Worm (Caenorhabditis elegans) whole organism, dauer: ENCODE results near the gene grl-4.

ENCODE experiments used
- unc-62 ChIP-seq: sonication (generic microtip); optimal IDR thresholded peaks from 2 replicates; lab custom pipeline; 2017; ENCODE audit warnings: missing biosample characterization, missing genetic modification reagents, missing genetic modification characterization

The grl-4 gene

DNA sequence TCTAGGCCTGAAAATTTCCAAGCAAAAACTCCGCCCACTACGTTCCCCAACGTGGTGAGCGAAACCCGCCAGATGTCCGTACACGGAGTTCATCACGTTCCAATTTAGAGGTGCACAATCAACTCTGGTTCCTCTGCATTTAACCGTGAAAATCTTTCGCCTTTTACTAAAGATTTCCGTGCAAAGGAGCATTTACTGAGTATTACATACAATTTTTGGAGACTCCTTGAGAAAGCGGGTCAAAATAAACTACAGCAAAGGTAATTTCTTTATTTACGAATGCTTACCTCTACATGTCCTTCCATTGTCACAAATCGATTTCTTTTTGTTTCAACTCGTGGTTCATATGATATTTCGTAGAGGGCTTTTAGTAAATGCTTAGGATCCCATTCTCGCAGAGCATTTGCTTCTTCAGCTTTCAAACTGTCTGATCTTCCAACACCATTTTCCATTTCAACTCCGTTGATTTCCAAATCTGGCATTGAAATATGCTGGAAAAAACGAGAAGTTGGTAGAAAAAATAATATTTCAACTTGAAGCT, 6.1 kb upstream of the grl-4 start, which contains the start of gene F42C5.9:
Gene F42C5.9, minus strand, starts transcription at position 491 of the 541 bp plus-strand sequence.
- TF ChIP-seq unc-62 (GFP tag; lab: Kevin White, UChicago) = no peak

ce11 chrIV:7313962-7314361, 3.4 kb upstream of the grl-4 start:
- TF ChIP-seq unc-62 (GFP tag; lab: Kevin White, UChicago) = no peak

DNA sequence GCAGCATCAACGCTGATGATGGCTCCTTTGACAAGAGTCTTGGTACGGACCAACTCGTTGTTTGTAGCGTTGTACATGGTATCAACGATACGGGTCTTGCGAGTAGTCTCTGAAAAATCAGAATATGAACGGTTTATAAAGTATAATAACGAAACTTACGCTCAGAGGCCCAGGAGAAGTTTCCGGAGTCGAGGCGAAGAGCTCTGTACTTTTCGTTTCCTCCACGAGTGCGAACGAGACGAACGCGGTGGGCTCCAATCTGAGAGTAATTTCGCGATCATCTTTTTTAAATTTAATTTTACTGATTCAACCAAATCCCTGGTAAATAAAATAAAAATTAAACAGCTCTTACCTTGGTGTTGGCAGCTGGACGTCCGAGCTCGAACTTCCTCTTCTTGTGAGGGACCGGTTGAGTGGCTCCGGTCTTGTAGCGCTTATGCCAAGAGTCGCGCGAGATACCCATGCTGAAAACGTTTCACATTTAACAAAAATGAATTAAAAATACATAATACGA, 2.9 kb upstream of the grl-4 start, which contains the start of gene rps-8:
Gene rps-8, minus strand, starts transcription at position 464 of the 514 bp plus-strand sequence.
- no peak for TF ChIP-seq unc-62 (GFP tag; lab: Kevin White, UChicago)

DNA sequence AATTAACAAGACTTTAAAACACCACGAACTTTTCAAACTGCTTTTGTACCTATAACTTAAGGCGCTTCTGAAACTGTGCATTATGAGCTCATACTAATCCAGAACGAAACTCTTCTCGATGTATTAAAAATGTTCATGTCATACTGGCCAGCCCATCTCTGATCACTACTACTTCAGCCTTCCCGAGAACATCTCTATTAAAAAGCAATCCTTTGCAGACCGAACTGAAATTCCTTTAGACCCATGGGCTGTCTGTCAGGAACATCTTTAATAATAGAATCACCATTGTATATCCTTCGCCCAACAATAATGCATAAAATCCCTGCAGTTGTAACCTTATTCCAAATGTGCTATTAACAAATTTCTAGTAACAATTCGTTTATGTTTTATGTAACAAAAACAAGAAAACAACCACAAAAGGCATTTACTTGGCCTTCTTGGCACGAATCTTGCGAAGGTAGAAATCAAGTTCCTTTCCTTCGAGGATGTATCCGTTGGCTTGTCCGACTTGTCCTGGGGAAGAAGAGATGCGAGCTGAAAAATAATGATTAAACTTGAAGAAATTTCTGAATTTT, 2.1 kb upstream of the grl-4 start:
- no peak for TF ChIP-seq unc-62 (GFP tag; lab: Kevin White, UChicago)

DNA sequence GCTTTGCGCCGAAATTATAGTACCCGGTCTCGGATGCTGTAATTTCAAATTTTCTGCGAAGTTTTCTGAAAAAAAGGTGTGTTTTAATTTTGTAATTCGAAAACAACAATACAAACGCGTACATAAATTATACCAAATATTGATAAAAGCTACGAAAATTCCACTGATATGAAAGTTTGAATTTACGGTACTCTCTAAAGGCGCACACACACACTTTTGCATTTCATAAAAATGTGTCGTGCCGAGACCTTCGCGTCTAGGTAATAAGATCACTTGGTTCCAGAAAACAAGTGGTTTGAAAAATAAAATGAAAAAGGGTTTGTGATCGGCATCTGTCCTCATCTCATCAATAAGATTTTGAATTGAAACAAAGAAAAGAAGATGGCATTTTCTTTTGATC, 282 bp upstream of the grl-4 start:
- no peak for TF ChIP-seq unc-62 (GFP tag; lab: Kevin White, UChicago)

ce11 chrIV:7309678-7310077, 882 bp downstream of the grl-4 start:
- no peak for TF ChIP-seq unc-62 (GFP tag; lab: Kevin White, UChicago)

ce11 chrIV:7308974-7309373, 1.6 kb downstream of the grl-4 start, which contains the start of gene F42C5.6:
TSS of gene F42C5.6 (minus strand) at chrIV:7309074.
- TF ChIP-seq unc-62 (GFP tag; lab: Kevin White, UChicago) = no peak

ce11 chrIV:7305325-7305724, 5.2 kb downstream of the grl-4 start, which contains the start of gene npr-27:
TSS of gene npr-27 (plus strand) at chrIV:7305625.
- no peak for TF ChIP-seq unc-62 (GFP tag; lab: Kevin White, UChicago)

ce11 chrIV:7301481-7301880, 9.1 kb downstream of the grl-4 start:
- TF ChIP-seq unc-62 (GFP tag; lab: Kevin White, UChicago) = no peak

- no peak for TF ChIP-seq unc-62 (GFP tag; lab: Kevin White, UChicago)
Measured at ce11 chrIV:7294121-7294520, 16.4 kb downstream of the grl-4 start, which contains the start of gene F42C5.5. TSS of gene F42C5.5 (minus strand) at chrIV:7294221.

ce11 chrIV:7291957-7292356, 18.6 kb downstream of the grl-4 start, which contains the start of gene F42C5.4:
TSS of gene F42C5.4 (minus strand) at chrIV:7292127.
- TF ChIP-seq unc-62 (GFP tag; lab: Kevin White, UChicago) = no peak

DNA sequence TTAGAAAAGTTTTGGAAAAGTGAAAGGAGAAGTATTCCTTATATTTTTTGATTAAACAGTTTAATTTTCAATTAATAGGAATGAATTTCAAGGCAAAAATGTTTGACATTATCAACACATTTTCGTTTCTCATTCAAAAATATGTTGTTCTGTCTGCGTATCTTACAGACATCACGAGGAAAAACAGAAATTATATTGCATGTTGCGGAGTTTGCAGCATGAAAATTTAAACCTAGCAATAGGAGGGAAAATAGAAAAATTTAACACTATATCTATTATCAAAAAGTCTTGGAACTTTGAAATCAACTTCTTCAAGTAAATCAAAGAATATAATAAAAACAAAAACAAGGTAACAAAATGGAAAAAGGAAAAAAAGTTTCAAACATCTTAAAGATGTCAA, 19.5 kb downstream of the grl-4 start:
- TF ChIP-seq unc-62 (GFP tag; lab: Kevin White, UChicago) = no peak

DNA sequence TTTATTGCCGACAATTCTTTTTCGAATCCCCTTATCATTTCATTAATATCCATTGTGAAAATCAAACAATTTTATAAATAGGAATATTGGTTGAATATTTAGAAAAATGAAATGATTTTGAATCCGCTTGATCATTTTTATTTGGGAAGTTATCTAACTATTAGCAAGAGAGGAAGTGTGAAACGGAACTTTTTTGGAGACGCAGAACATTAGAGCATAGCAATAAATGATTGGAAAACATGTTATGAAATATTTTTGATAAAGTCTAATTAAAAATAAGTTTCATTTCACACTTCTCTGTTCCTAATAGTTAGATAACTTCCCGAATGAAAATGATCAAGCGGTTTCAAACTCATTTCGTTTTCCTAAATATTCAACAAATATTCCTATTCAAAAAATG, 23.1 kb downstream of the grl-4 start, which contains the start of gene F42C5.3:
Gene F42C5.3, minus strand, starts transcription at position 101 of the 400 bp plus-strand sequence.
- TF ChIP-seq unc-62 (GFP tag; lab: Kevin White, UChicago) = no peak

- no peak for TF ChIP-seq unc-62 (GFP tag; lab: Kevin White, UChicago)
Measured at ce11 chrIV:7285839-7286238, 24.7 kb downstream of the grl-4 start, which contains the start of gene C06E4.8. TSS of gene C06E4.8 (minus strand) at chrIV:7285875.

ce11 chrIV:7282957-7283356, 27.6 kb downstream of the grl-4 start, which contains the start of gene C06E4.1:
TSS of gene C06E4.1 (plus strand) at chrIV:7283257.
- no peak for TF ChIP-seq unc-62 (GFP tag; lab: Kevin White, UChicago)

DNA sequence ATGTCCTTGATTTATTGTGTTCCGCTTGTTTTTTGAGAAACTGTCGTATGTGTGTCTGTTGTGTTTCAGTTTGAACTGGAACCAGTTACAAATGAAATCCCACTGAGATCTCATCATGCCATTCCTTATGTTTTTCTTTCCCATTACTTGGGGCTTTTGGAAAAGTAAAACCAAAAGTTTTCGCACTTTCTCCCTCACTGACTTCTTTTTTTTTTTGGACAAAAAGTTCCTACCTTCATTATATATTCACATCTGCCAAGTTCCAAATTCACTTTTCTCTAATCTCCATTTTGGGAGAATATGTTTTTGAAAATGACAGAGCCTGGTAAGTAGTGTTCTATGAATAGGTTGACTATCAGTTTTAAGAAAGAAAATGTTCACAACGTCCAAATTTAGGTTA, 33.9 kb downstream of the grl-4 start, which contains the start of gene C06E4.2:
Gene C06E4.2, plus strand, starts transcription at position 301 of the 400 bp plus-strand sequence.
- no peak for TF ChIP-seq unc-62 (GFP tag; lab: Kevin White, UChicago)
